Worm (Caenorhabditis elegans) whole organism, midembryonic: ENCODE results near the gene F27B10.1.

Source experiments
- flt-1 ChIP-seq: fragments of 200-800 bp; sonication (Bioruptor generic); IDR thresholded peaks from 2 replicates; pipeline ENCODE4 v1.3.6; 2022; ENCODE audit warnings: missing genetic modification characterization, missing compliant biosample characterization
- med-1 ChIP-seq: sonication (generic microtip); optimal IDR thresholded peaks from 2 replicates; lab custom pipeline; 2017; ENCODE audit warnings: missing genetic modification characterization, mild to moderate bottlenecking, missing compliant biosample characterization, antibody characterized with exemption, missing genetic modification reagents; ENCODE audit not compliant: insufficient read depth

ce11 chrV:7075646-7076045, 3.2 kb downstream of the F27B10.1 start, which contains the start of gene npa-1:
- TF ChIP-seq med-1 (GFP tag; lab: Kevin White, UChicago) (no peak), flt-1 (no peak)
